Fruit fly (Drosophila melanogaster): ENCODE measurements around the gene CG34316.

Gene CG34316

DNA sequence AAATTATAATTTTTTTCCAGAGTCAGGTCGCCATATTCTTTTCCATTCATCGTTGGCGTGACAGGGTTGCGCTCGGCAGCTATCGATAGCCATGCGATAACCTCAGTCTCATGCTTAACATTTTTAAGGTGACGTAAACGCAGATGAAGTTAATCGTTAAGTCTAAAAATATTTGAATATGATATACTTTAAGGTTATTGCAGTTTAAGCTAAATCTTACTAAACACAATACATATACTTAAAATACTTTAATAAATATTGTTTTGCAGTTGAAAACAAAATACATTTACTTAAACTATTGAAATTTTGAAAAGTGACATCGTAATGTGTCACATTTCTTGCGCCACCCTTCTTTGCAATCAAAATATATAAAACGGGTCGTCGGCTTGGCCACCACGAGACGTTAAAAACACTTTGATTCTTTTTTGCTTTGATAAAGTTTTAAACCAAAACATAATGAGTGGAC, 44.8 kb downstream of the CG34316 start, which contains the start of the genes Cp190 and CG4338 (continued):
- peak; percentile 75 for TF ChIP-seq Dip2 (GFP tag; IDR thresholded peaks at IDR 0.05)
- TF ChIP-seq trem (tag; optimal IDR thresholded peaks at IDR 0.05), result peak; percentile 97
- TF ChIP-seq CG3163 (GFP tag; optimal IDR thresholded peaks at IDR 0.05), result peak; percentile 63
- TF ChIP-seq CG14014 (GFP tag; IDR thresholded peaks at IDR 0.05), result peak; percentile 97
- TF ChIP-seq CrebB (tag; optimal IDR thresholded peaks at IDR 0.05), result peak; percentile 98
- peak; percentile 98 for TF ChIP-seq tin (GFP tag; optimal IDR thresholded peaks at IDR 0.05)
- TF ChIP-seq tio (GFP tag; optimal IDR thresholded peaks at IDR 0.05), result no peak
- peak; percentile 99 for TF ChIP-seq CG13296 (GFP tag; optimal IDR thresholded peaks at IDR 0.05)
- TF ChIP-seq Nf-YC (tag; optimal IDR thresholded peaks at IDR 0.05), result peak; percentile 94
- peak; percentile 61 for TF ChIP-seq MESR4 (GFP tag; optimal IDR thresholded peaks at IDR 0.05)
- peak; percentile 92 for TF ChIP-seq Gug (GFP tag; IDR thresholded peaks at IDR 0.05)
- peak; percentile 89 for TF ChIP-seq tx (GFP tag; optimal IDR thresholded peaks at IDR 0.05)
- TF ChIP-seq vvl (GFP tag; IDR thresholded peaks at IDR 0.05), result peak; percentile 98
- peak; percentile 95 for TF ChIP-seq CG10462 (GFP tag; optimal IDR thresholded peaks at IDR 0.05)
- TF ChIP-seq NfI (GFP tag; optimal IDR thresholded peaks at IDR 0.05), result peak; percentile 98
- TF ChIP-seq CG13775 (GFP tag; optimal IDR thresholded peaks at IDR 0.05), result peak; percentile 99
- peak; percentile 87 for TF ChIP-seq Bdp1 (GFP tag; optimal IDR thresholded peaks at IDR 0.05)
- peak; percentile 89 for TF ChIP-seq toy (GFP tag; IDR thresholded peaks at IDR 0.05)
- TF ChIP-seq fru (optimal IDR thresholded peaks at IDR 0.05), result no peak
- peak; percentile 76 for TF ChIP-seq CG42726 (GFP tag; IDR thresholded peaks at IDR 0.05; ENCODE audit: partially characterized antibody)
- TF ChIP-seq Mrtf (GFP tag; IDR thresholded peaks at IDR 0.05), result peak; percentile 94
- TF ChIP-seq slou (GFP tag; optimal IDR thresholded peaks at IDR 0.05), result peak; percentile 91
- TF ChIP-seq CG32532 (GFP tag; IDR thresholded peaks at IDR 0.05), result peak; percentile 98
- TF ChIP-seq HLH4C (GFP tag; IDR thresholded peaks at IDR 0.05; ENCODE audit: partially characterized antibody), result peak; percentile 74
- peak; percentile 95 for TF ChIP-seq trh (GFP tag; optimal IDR thresholded peaks at IDR 0.05)
- TF ChIP-seq h (optimal IDR thresholded peaks at IDR 0.05), result no peak
- peak; percentile 86 for TF ChIP-seq C15 (GFP tag; IDR thresholded peaks at IDR 0.05)
- peak; percentile 95 for TF ChIP-seq CG30431 (GFP tag; optimal IDR thresholded peaks at IDR 0.05)
- peak; percentile 99 for TF ChIP-seq CG17829 (tag; optimal IDR thresholded peaks at IDR 0.05)
- peak; percentile 84 to 95 for TF ChIP-seq chif (GFP tag; optimal IDR thresholded peaks at IDR 0.05)
- peak; percentile 87 to 98 for TF ChIP-seq bsh (GFP tag; optimal IDR thresholded peaks at IDR 0.05)
- peak; percentile 96 for TF ChIP-seq klu (GFP tag; IDR thresholded peaks at IDR 0.05)
- peak; percentile 44 for TF ChIP-seq en (GFP tag; optimal IDR thresholded peaks at IDR 0.05)
- peak; percentile 76 for TF ChIP-seq Scr (GFP tag; IDR thresholded peaks at IDR 0.05; ENCODE audit: partially characterized antibody)
- peak; percentile 98 for TF ChIP-seq CG3847 (GFP tag; IDR thresholded peaks at IDR 0.05)
- TF ChIP-seq crc (GFP tag; optimal IDR thresholded peaks at IDR 0.05), result peak; percentile 72
- peak; percentile 97 for TF ChIP-seq HHEX (GFP tag; optimal IDR thresholded peaks at IDR 0.05)
- peak; percentile 89 for TF ChIP-seq Mes4 (GFP tag; optimal IDR thresholded peaks at IDR 0.05)
- peak; percentile 88 for TF ChIP-seq disco-r (GFP tag; optimal IDR thresholded peaks at IDR 0.05)
- TF ChIP-seq pb (GFP tag; optimal IDR thresholded peaks at IDR 0.05), result peak; percentile 72
- TF ChIP-seq MBD-R2 (GFP tag; IDR thresholded peaks at IDR 0.05), result peak; percentile 98
- TF ChIP-seq jumu (GFP tag; optimal IDR thresholded peaks at IDR 0.05), result peak; percentile 86
- TF ChIP-seq PHDP (tag; optimal IDR thresholded peaks at IDR 0.05), result peak; percentile 99
- TF ChIP-seq CG9727 (GFP tag; optimal IDR thresholded peaks at IDR 0.05), result peak; percentile 99
- TF ChIP-seq Gsc (GFP tag; IDR thresholded peaks at IDR 0.05), result peak; percentile 87; the same call in 1 of the 2 replicates
- peak; percentile 93 for TF ChIP-seq Bteb2 (GFP tag; optimal IDR thresholded peaks at IDR 0.05)
- TF ChIP-seq mld (GFP tag; IDR thresholded peaks at IDR 0.05; ENCODE audit: partially characterized antibody), result peak; percentile 45; the same call in 1 of the 3 replicates
- peak; percentile 86 for TF ChIP-seq CG17802 (tag; optimal IDR thresholded peaks at IDR 0.05)
- peak; percentile 99 for TF ChIP-seq CG18262 (tag; optimal IDR thresholded peaks at IDR 0.05)
- TF ChIP-seq sd (tag; optimal IDR thresholded peaks at IDR 0.05), result peak; percentile 94
- no peak for TF ChIP-seq hkb (optimal IDR thresholded peaks at IDR 0.05)
- TF ChIP-seq hkb (GFP tag; IDR thresholded peaks at IDR 0.05), result peak; percentile 97

Data from whole organism, embryonic.